Fruit fly (Drosophila melanogaster) whole organism, embryonic: ENCODE data around the gene CG15814.
A peak's percentile ranks its signal among the peaks of the same experiment; 100 is the strongest.

Experiments
- Abd-B ChIP-seq: fragments of 200-800 bp; sonication (Bioruptor generic); optimal IDR thresholded peaks from 2 replicates; lab custom pipeline; 2018; ENCODE audit warnings: missing biosample characterization, mild to moderate bottlenecking, missing genetic modification characterization, moderate library complexity
- Bgb ChIP-seq: fragments of 200-800 bp; sonication (Bioruptor generic); IDR thresholded peaks from 2 replicates; pipeline ENCODE4 v1.3.6; 2022; ENCODE audit warnings: missing biosample characterization, missing genetic modification characterization; ENCODE audit not compliant: partially characterized antibody
- CG10267 ChIP-seq: fragments of 200-800 bp; sonication (Bioruptor generic); optimal IDR thresholded peaks from 2 replicates; lab custom pipeline; 2018; ENCODE audit warnings: missing biosample characterization, mild to moderate bottlenecking, missing genetic modification characterization, moderate library complexity
- CG11085 ChIP-seq: fragments of 200-800 bp; sonication (Bioruptor generic); IDR thresholded peaks from 2 replicates; pipeline ENCODE4 v1.3.6; 2022; ENCODE audit warnings: missing biosample characterization, missing genetic modification characterization
- CG12659 ChIP-seq: fragments of 200-800 bp; sonication (Bioruptor generic); optimal IDR thresholded peaks from 3 replicates; lab custom pipeline; 2017; ENCODE audit warnings: mild to moderate bottlenecking, missing biosample characterization, missing genetic modification reagents, missing genetic modification characterization
- CG12942 ChIP-seq: fragments of 200-800 bp; sonication (Bioruptor generic); optimal IDR thresholded peaks from 3 replicates; lab custom pipeline; 2016; ENCODE audit warnings: missing biosample characterization, missing genetic modification characterization
- CG13123 ChIP-seq: fragments of 200-800 bp; sonication (Bioruptor generic); optimal IDR thresholded peaks from 2 replicates; lab custom pipeline; 2016; ENCODE audit warnings: missing biosample characterization, missing genetic modification characterization
- CG13296 ChIP-seq: fragments of 200-800 bp; sonication (Bioruptor generic); optimal IDR thresholded peaks from 3 replicates; lab custom pipeline; 2018; ENCODE audit warnings: missing biosample characterization, mild to moderate bottlenecking, missing genetic modification characterization
- CG13624 ChIP-seq: fragments of 200-800 bp; sonication (Bioruptor generic); optimal IDR thresholded peaks from 2 replicates; lab custom pipeline; 2016; ENCODE audit warnings: missing biosample characterization, missing genetic modification characterization
- CG1529 ChIP-seq: fragments of 200-800 bp; sonication (Bioruptor generic); optimal IDR thresholded peaks from 3 replicates; lab custom pipeline; 2018; ENCODE audit warnings: missing biosample characterization, missing genetic modification characterization
- CG1602 ChIP-seq: fragments of 200-800 bp; sonication (Bioruptor generic); optimal IDR thresholded peaks from 3 replicates; lab custom pipeline; 2016; ENCODE audit warnings: missing biosample characterization, missing genetic modification characterization
- CG17186 ChIP-seq: fragments of 200-800 bp; sonication (Bioruptor generic); optimal IDR thresholded peaks from 3 replicates; lab custom pipeline; 2017; ENCODE audit warnings: missing biosample characterization, missing genetic modification reagents, missing genetic modification characterization
- CG18764 ChIP-seq: fragments of 200-800 bp; sonication (Bioruptor generic); optimal IDR thresholded peaks from 3 replicates; lab custom pipeline; 2016; ENCODE audit warnings: missing biosample characterization, missing genetic modification characterization
- CG2678 ChIP-seq: fragments of 200-800 bp; sonication (Bioruptor generic); optimal IDR thresholded peaks from 3 replicates; lab custom pipeline; 2019; ENCODE audit warnings: missing biosample characterization, mild to moderate bottlenecking, missing genetic modification characterization, moderate library complexity
- CG30431 ChIP-seq: fragments of 200-800 bp; sonication (Bioruptor generic); optimal IDR thresholded peaks from 2 replicates; lab custom pipeline; 2017; ENCODE audit warnings: missing biosample characterization, missing genetic modification characterization
- CG34422 ChIP-seq: fragments of 200-800 bp; sonication (Bioruptor generic); IDR thresholded peaks from 3 replicates; pipeline ENCODE4 v1.3.6; 2022; ENCODE audit warnings: missing biosample characterization, missing genetic modification characterization
- CG3838 ChIP-seq: fragments of 200-800 bp; sonication (Bioruptor generic); optimal IDR thresholded peaks from 3 replicates; lab custom pipeline; 2016; ENCODE audit warnings: missing biosample characterization, missing genetic modification characterization
- CG3995 ChIP-seq: fragments of 200-800 bp; sonication (Bioruptor generic); optimal IDR thresholded peaks from 3 replicates; lab custom pipeline; 2016; ENCODE audit warnings: missing biosample characterization, missing genetic modification characterization
- CG4282 ChIP-seq: fragments of 200-800 bp; sonication (Bioruptor generic); optimal IDR thresholded peaks from 2 replicates; lab custom pipeline; 2016; ENCODE audit warnings: missing biosample characterization, missing genetic modification characterization
- CG4360 ChIP-seq: fragments of 200-800 bp; sonication (Bioruptor generic); IDR thresholded peaks from 2 replicates; pipeline ENCODE4 v1.3.6; 2022; ENCODE audit warnings: missing biosample characterization, missing genetic modification characterization
- CG6272 ChIP-seq: fragments of 200-800 bp; sonication (Bioruptor generic); IDR thresholded peaks from 2 replicates; pipeline ENCODE4 v1.3.6; 2022; ENCODE audit warnings: missing biosample characterization, missing genetic modification characterization
- CG7556 ChIP-seq: fragments of 200-800 bp; sonication (Bioruptor generic); optimal IDR thresholded peaks from 2 replicates; lab custom pipeline; 2017; ENCODE audit warnings: missing biosample characterization, mild to moderate bottlenecking, missing genetic modification characterization
- CG8924 ChIP-seq: fragments of 200-800 bp; optimal IDR thresholded peaks from 3 replicates; lab custom pipeline; 2019; ENCODE audit warnings: missing biosample characterization, mild to moderate bottlenecking, missing genetic modification characterization, moderate library complexity
- CG9932 ChIP-seq: fragments of 200-800 bp; sonication (Bioruptor generic); IDR thresholded peaks from 2 replicates; pipeline ENCODE4 v1.3.6; 2022; ENCODE audit warnings: missing biosample characterization, missing genetic modification characterization
- Dfd ChIP-seq, 2 experiments: fragments of >200 bp; optimal IDR thresholded peaks; 2 replicates each; lab custom pipeline; 2017; ENCODE audit warnings: missing biosample characterization in 2 of 2, missing genetic modification characterization in 2 of 2
- Dll ChIP-seq: fragments of 200-800 bp; sonication (Bioruptor generic); IDR thresholded peaks from 4 replicates; pipeline ENCODE4 v1.3.6; 2022; ENCODE audit warnings: missing biosample characterization, missing genetic modification characterization; ENCODE audit not compliant: partially characterized antibody
- Hand ChIP-seq: fragments of 200-800 bp; sonication (Bioruptor generic); optimal IDR thresholded peaks from 2 replicates; lab custom pipeline; 2017; ENCODE audit warnings: mild to moderate bottlenecking, missing biosample characterization, missing genetic modification reagents, missing genetic modification characterization
- HmgD ChIP-seq: fragments of 200-800 bp; sonication (Bioruptor generic); optimal IDR thresholded peaks from 3 replicates; lab custom pipeline; 2016; ENCODE audit warnings: missing biosample characterization, missing genetic modification characterization
- Hr3 ChIP-seq: fragments of 200-800 bp; sonication (Bioruptor generic); optimal IDR thresholded peaks from 3 replicates; lab custom pipeline; 2016; ENCODE audit warnings: missing biosample characterization, missing genetic modification characterization
- NC2α ChIP-seq: fragments of 200-800 bp; sonication (Bioruptor generic); optimal IDR thresholded peaks from 2 replicates; lab custom pipeline; 2016; ENCODE audit warnings: missing biosample characterization, missing genetic modification characterization
- Pdp1 ChIP-seq, 2 experiments: fragments of 200-800 bp; sonication (Bioruptor generic); optimal IDR thresholded peaks; 3 replicates each; lab custom pipeline; 2016; ENCODE audit warnings: missing biosample characterization in 2 of 2, missing genetic modification characterization in 2 of 2, mild to moderate bottlenecking in 1 of 2, moderate library complexity in 1 of 2
- Usf ChIP-seq: fragments of 200-800 bp; sonication (Bioruptor generic); optimal IDR thresholded peaks from 2 replicates; lab custom pipeline; 2017; ENCODE audit warnings: missing genotype, missing biosample characterization, missing genetic modification characterization
- Xrp1 ChIP-seq: fragments of 200-800 bp; sonication (Bioruptor generic); IDR thresholded peaks from 2 replicates; pipeline ENCODE4 v1.3.6; 2022; ENCODE audit warnings: missing biosample characterization, missing genetic modification characterization
- ab ChIP-seq: fragments of 200-800 bp; sonication (Bioruptor generic); optimal IDR thresholded peaks from 2 replicates; lab custom pipeline; 2016; ENCODE audit warnings: missing biosample characterization, missing genetic modification characterization
- ara ChIP-seq: fragments of 200-800 bp; sonication (Bioruptor generic); IDR thresholded peaks from 2 replicates; pipeline ENCODE4 v1.3.6; 2022; ENCODE audit warnings: missing biosample characterization, missing genetic modification characterization
- bcd ChIP-seq: fragments of 200-800 bp; sonication (Bioruptor generic); optimal IDR thresholded peaks from 2 replicates; lab custom pipeline; 2017; ENCODE audit warnings: missing biosample characterization, mild to moderate bottlenecking, missing genetic modification characterization
- crp ChIP-seq, 2 experiments: fragments of 200-800 bp; sonication (Bioruptor generic); optimal IDR thresholded peaks; 2 replicates in 1 of 2; 3 replicates in 1 of 2; lab custom pipeline; 2017; ENCODE audit warnings: missing biosample characterization in 2 of 2, missing genetic modification characterization in 2 of 2, mild to moderate bottlenecking in 1 of 2, moderate library complexity in 1 of 2
- dan ChIP-seq: fragments of 200-800 bp; sonication (Bioruptor generic); IDR thresholded peaks from 2 replicates; pipeline ENCODE4 v1.3.6; 2022; ENCODE audit warnings: missing biosample characterization, missing genetic modification characterization
- dati ChIP-seq: fragments of 200-800 bp; sonication (Bioruptor generic); IDR thresholded peaks from 2 replicates; pipeline ENCODE4 v1.3.6; 2022; ENCODE audit warnings: missing biosample characterization, missing genetic modification characterization
- dm ChIP-seq: fragments of 200-800 bp; sonication (Bioruptor generic); optimal IDR thresholded peaks from 3 replicates; lab custom pipeline; 2016; ENCODE audit warnings: missing biosample characterization, missing genetic modification characterization
- emc ChIP-seq: fragments of 200-800 bp; sonication (Bioruptor generic); optimal IDR thresholded peaks from 2 replicates; lab custom pipeline; 2016; ENCODE audit warnings: missing biosample characterization, missing genetic modification characterization
- ems ChIP-seq: fragments of 200-800 bp; sonication (Bioruptor generic); optimal IDR thresholded peaks from 3 replicates; lab custom pipeline; 2016; ENCODE audit warnings: missing biosample characterization, missing genetic modification characterization
- gsb-n ChIP-seq: fragments of 200-800 bp; sonication (Bioruptor generic); optimal IDR thresholded peaks from 3 replicates; lab custom pipeline; 2018; ENCODE audit warnings: missing biosample characterization, mild to moderate bottlenecking, missing genetic modification characterization
- lab ChIP-seq: fragments of 200-800 bp; sonication (Bioruptor generic); optimal IDR thresholded peaks from 3 replicates; lab custom pipeline; 2017; ENCODE audit warnings: missing biosample characterization, missing genetic modification characterization, mild to moderate bottlenecking, moderate library complexity, missing genetic modification reagents
- lmd ChIP-seq: fragments of 200-800 bp; sonication (Bioruptor generic); IDR thresholded peaks from 2 replicates; pipeline ENCODE4 v1.3.6; 2022; ENCODE audit warnings: missing biosample characterization, missing genetic modification characterization
- lola ChIP-seq, 3 experiments: fragments of >200 bp in 2 of 3; fragments of 200-800 bp in 1 of 3; sonication (Bioruptor generic) in 1 of 3; optimal IDR thresholded peaks; 2 replicates each; lab custom pipeline; 2017 to 2019; ENCODE audit warnings: missing biosample characterization in 3 of 3, missing genetic modification characterization in 3 of 3, mild to moderate bottlenecking in 1 of 3, moderate library complexity in 1 of 3
- pum ChIP-seq: fragments of 200-800 bp; sonication (Bioruptor generic); optimal IDR thresholded peaks from 2 replicates; lab custom pipeline; 2016; ENCODE audit warnings: missing biosample characterization, missing genetic modification characterization
- row ChIP-seq: fragments of 200-800 bp; sonication (Bioruptor generic); IDR thresholded peaks from 3 replicates; pipeline ENCODE4 v1.3.6; 2022; ENCODE audit warnings: missing biosample characterization, missing genetic modification characterization
- seq ChIP-seq: fragments of 200-800 bp; sonication (Bioruptor generic); IDR thresholded peaks from 2 replicates; pipeline ENCODE4 v1.3.6; 2022; ENCODE audit warnings: missing biosample characterization, missing genetic modification characterization
- sisA ChIP-seq: fragments of 200-800 bp; sonication (Bioruptor generic); IDR thresholded peaks from 2 replicates; pipeline ENCODE4 v1.3.6; 2022; ENCODE audit warnings: missing biosample characterization, missing genetic modification characterization
- trem ChIP-seq: fragments of 200-800 bp; optimal IDR thresholded peaks from 3 replicates; lab custom pipeline; 2019; ENCODE audit warnings: missing biosample characterization, mild to moderate bottlenecking, missing genetic modification characterization, moderate library complexity
- wdn ChIP-seq: fragments of 200-800 bp; sonication (Bioruptor generic); IDR thresholded peaks from 2 replicates; pipeline ENCODE4 v1.3.6; 2022; ENCODE audit warnings: missing biosample characterization, missing genetic modification characterization

Gene CG15814

DNA sequence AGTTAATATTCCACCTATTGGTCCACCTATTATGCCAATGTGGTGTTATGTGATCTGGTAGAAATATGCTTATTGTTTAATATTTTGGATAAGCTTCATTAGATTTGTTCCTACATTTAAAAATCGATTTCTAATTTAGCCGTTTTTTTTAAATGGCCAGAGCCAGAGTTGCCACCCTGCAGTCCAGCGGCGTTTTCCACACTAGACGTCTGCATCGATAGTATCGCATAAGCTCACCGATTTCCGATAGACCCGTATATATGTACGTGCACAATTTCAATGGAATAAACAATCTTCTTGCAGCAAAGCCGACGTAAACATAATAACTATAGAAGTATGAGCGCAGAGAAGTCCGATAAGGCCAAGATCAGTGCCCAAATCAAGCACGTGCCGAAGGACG is 8.2 kb downstream of the CG15814 start, which contains the start of gene Taf9 (continued):
- no peak for TF ChIP-seq emc (GFP tag; lab: Kevin White, UChicago)
- TF ChIP-seq HmgD (GFP tag; lab: Kevin White, UChicago) = no peak
- no peak for TF ChIP-seq bcd
- TF ChIP-seq dati (GFP tag; lab: Robert Waterston, UW) = no peak
- no peak for TF ChIP-seq Hr3
- TF ChIP-seq Hand (GFP tag; lab: Kevin White, UChicago) = no peak
- TF ChIP-seq Abd-B (GFP tag; lab: Kevin White, UChicago) = no peak
- no peak for TF ChIP-seq CG30431 (GFP tag; lab: Kevin White, UChicago)
- TF ChIP-seq CG6272 = no peak
- no peak for TF ChIP-seq CG3838
- TF ChIP-seq dan (GFP tag; lab: Robert Waterston, UW) = no peak
- TF ChIP-seq wdn (GFP tag; lab: Robert Waterston, UW) = no peak
- peak in 1 of 2 experiments; percentile 26 for TF ChIP-seq crp (GFP tag; optimal IDR thresholded peaks at IDR 0.05; lab: Kevin White, UChicago)
- TF ChIP-seq lola (GFP tag; optimal IDR thresholded peaks at IDR 0.05; lab: Kevin White, UChicago) = no peak
- TF ChIP-seq CG2678 (tag; lab: Kevin White, UChicago) = no peak
- TF ChIP-seq CG3995 (GFP tag; lab: Kevin White, UChicago) = no peak
- TF ChIP-seq lab = no peak
- no peak for TF ChIP-seq CG11085 (GFP tag; lab: Robert Waterston, UW)
- no peak for TF ChIP-seq ems (GFP tag; lab: Kevin White, UChicago)
- TF ChIP-seq CG9932 (GFP tag; lab: Robert Waterston, UW) = peak; percentile 31; the same call in 1 of the 2 replicates
- TF ChIP-seq CG4360 (GFP tag; lab: Robert Waterston, UW) = no peak
- TF ChIP-seq Pdp1 (GFP tag; optimal IDR thresholded peaks at IDR 0.05; lab: Kevin White, UChicago) = peak in 1 of 2 experiments; percentile 20
- TF ChIP-seq pum = no peak
- TF ChIP-seq gsb-n (tag; lab: Kevin White, UChicago) = no peak
- TF ChIP-seq CG13123 (GFP tag; lab: Kevin White, UChicago) = no peak
- TF ChIP-seq Usf (GFP tag; lab: Kevin White, UChicago) = no peak
- TF ChIP-seq NC2α (GFP tag; lab: Kevin White, UChicago) = no peak
- no peak for TF ChIP-seq ab (GFP tag; lab: Kevin White, UChicago)
- TF ChIP-seq Bgb (GFP tag; lab: Robert Waterston, UW) = peak; percentile 95
- no peak for TF ChIP-seq Dfd (GFP tag; optimal IDR thresholded peaks at IDR 0.05; lab: Kevin White, UChicago)
- peak; percentile 85 for TF ChIP-seq Dll (GFP tag; lab: Robert Waterston, UW)
- no peak for TF ChIP-seq CG1529 (GFP tag; lab: Kevin White, UChicago)
- no peak for TF ChIP-seq CG8924
- TF ChIP-seq CG13296 = no peak
- no peak for TF ChIP-seq CG1602 (GFP tag; lab: Kevin White, UChicago)
- TF ChIP-seq row (GFP tag; lab: Robert Waterston, UW) = peak; percentile 28; the same call in 1 of the 3 replicates
- no peak for TF ChIP-seq sisA (GFP tag; lab: Robert Waterston, UW)
- no peak for TF ChIP-seq CG7556 (GFP tag; lab: Kevin White, UChicago)
- TF ChIP-seq CG4282 = no peak
- TF ChIP-seq Xrp1 (GFP tag; lab: Robert Waterston, UW) = no peak
- peak; percentile 87 for TF ChIP-seq CG10267 (tag; lab: Kevin White, UChicago)
- TF ChIP-seq CG18764 = no peak
- TF ChIP-seq CG34422 (GFP tag; lab: Robert Waterston, UW) = 0 out of 3 replicates have a peak, but pooled peaks have one; percentile 50
- TF ChIP-seq dm = no peak
- peak; percentile 15 for TF ChIP-seq CG13624 (GFP tag; lab: Kevin White, UChicago)
- TF ChIP-seq CG17186 (GFP tag; lab: Kevin White, UChicago) = no peak
- peak; percentile 53 for TF ChIP-seq CG12659 (GFP tag; lab: Kevin White, UChicago)
- peak; percentile 24 for TF ChIP-seq trem (tag; lab: Kevin White, UChicago)
- TF ChIP-seq seq (GFP tag; lab: Robert Waterston, UW) = no peak
- no peak for TF ChIP-seq ara (GFP tag; lab: Robert Waterston, UW)
- no peak for TF ChIP-seq CG12942 (GFP tag; lab: Kevin White, UChicago)
- TF ChIP-seq lmd (GFP tag; lab: Robert Waterston, UW) = peak; percentile 13; the same call in 1 of the 2 replicates
